4 fruit fly cellular contexts compared by ENCODE assay signal in the genomic region with DNA sequence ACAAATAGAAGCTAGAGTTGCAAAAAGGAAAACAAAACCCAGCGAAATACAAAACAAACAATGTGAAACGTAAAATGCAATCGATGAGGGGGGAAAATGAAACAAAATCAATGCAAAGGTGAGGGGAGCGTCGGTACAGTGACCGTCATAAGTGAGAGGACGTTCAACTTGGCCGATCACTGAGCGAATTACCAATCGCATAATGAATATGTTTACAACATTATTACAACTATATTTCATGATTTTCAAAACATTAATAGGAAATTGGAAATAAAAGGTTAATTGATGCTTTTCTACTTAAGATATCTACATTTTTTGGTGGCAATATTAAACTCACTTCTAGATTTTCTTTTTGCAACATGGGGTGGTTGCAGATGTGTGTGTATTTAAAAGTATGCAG.
TF ChIP-seq lines count a peak whose summit lies in the region.

No protein-coding gene starts in this region.

- TF ChIP-seq CTCF in whole organism, embryonic (GFP tag; optimal IDR thresholded peaks at IDR 0.05; lab: Kevin White, UChicago) = no peak

TF ChIP-seq in whole organism, embryonic, 481 proteins besides CTCF, POLR2A, EP300 and RAD21:
- TF ChIP-seq nom (GFP tag; optimal IDR thresholded peaks at IDR 0.05; lab: Kevin White, UChicago) (peak; percentile 23), crp (GFP tag; optimal IDR thresholded peaks at IDR 0.05; lab: Kevin White, UChicago) (no peak), CG8388 (GFP tag; optimal IDR thresholded peaks at IDR 0.05; lab: Kevin White, UChicago) (peak; percentile 51), CG13775 (GFP tag; optimal IDR thresholded peaks at IDR 0.05; lab: Kevin White, UChicago) (no peak), CG9437 (GFP tag; optimal IDR thresholded peaks at IDR 0.05; lab: Kevin White, UChicago) (no peak), sens (GFP tag; lab: Kevin White, UChicago) (peak; percentile 18), CG8478 (optimal IDR thresholded peaks at IDR 0.05; lab: Kevin White, UChicago) (no peak), CkIIα-i1 (GFP tag; IDR thresholded peaks at IDR 0.05; lab: Robert Waterston, UW) (no peak), oc (tag; optimal IDR thresholded peaks at IDR 0.05; lab: Kevin White, UChicago) (no peak), dmrt11E (tag; optimal IDR thresholded peaks at IDR 0.05; lab: Kevin White, UChicago) (peak; percentile 5), CG9215 (GFP tag; IDR thresholded peaks at IDR 0.05; lab: Robert Waterston, UW) (no peak), CG33213 (GFP tag; optimal IDR thresholded peaks at IDR 0.05; lab: Kevin White, UChicago) (no peak), bsh (GFP tag; optimal IDR thresholded peaks at IDR 0.05; lab: Kevin White, UChicago) (peak in 1 of 2 experiments; percentile 8), Drgx (GFP tag; IDR thresholded peaks at IDR 0.05; lab: Robert Waterston, UW) (peak; percentile 20; the same call in 1 of the 2 replicates), CHES-1-like (GFP tag; optimal IDR thresholded peaks at IDR 0.05; lab: Kevin White, UChicago) (no peak), CG2678 (tag; optimal IDR thresholded peaks at IDR 0.05; lab: Kevin White, UChicago) (no peak), CG11695 (GFP tag; IDR thresholded peaks at IDR 0.05; lab: Robert Waterston, UW) (peak; percentile 59; the same call in 2 of the 3 replicates)

TF ChIP-seq in whole organism, prepupa, 60 proteins besides CTCF, POLR2A, EP300 and RAD21 (continues in another document):
- TF ChIP-seq CG32006 (GFP tag; optimal IDR thresholded peaks at IDR 0.05; lab: Kevin White, UChicago) (peak; percentile 48), svp (GFP tag; lab: Kevin White, UChicago) (peak; percentile 30), CG6854 (GFP tag; optimal IDR thresholded peaks at IDR 0.05; lab: Kevin White, UChicago) (no peak), eg (GFP tag; IDR thresholded peaks at IDR 0.05; lab: Robert Waterston, UW) (no peak), CG6792 (GFP tag; optimal IDR thresholded peaks at IDR 0.05; lab: Kevin White, UChicago) (peak; percentile 20), cyc (GFP tag; optimal IDR thresholded peaks at IDR 0.05; lab: Kevin White, UChicago) (no peak), vri (GFP tag; optimal IDR thresholded peaks at IDR 0.05; lab: Kevin White, UChicago) (no peak), CG8119 (GFP tag; IDR thresholded peaks at IDR 0.05; lab: Robert Waterston, UW) (no peak), Eip75B (GFP tag; optimal IDR thresholded peaks at IDR 0.05; lab: Kevin White, UChicago) (peak; percentile 56), Ets96B (tag; optimal IDR thresholded peaks at IDR 0.05; lab: Kevin White, UChicago) (no peak), spab (GFP tag; optimal IDR thresholded peaks at IDR 0.05; lab: Kevin White, UChicago) (peak; percentile 48), esn (GFP tag; optimal IDR thresholded peaks at IDR 0.05; lab: Kevin White, UChicago) (peak; percentile 49), lz (GFP tag; optimal IDR thresholded peaks at IDR 0.05; lab: Kevin White, UChicago) (peak; percentile 11), Eip78C (GFP tag; lab: Kevin White, UChicago) (peak; percentile 51), Met (GFP tag; optimal IDR thresholded peaks at IDR 0.05; lab: Kevin White, UChicago) (peak; percentile 47), Hr39 (GFP tag; optimal IDR thresholded peaks at IDR 0.05; lab: Kevin White, UChicago) (no peak), CG6276 (GFP tag; optimal IDR thresholded peaks at IDR 0.05; lab: Kevin White, UChicago) (peak; percentile 12), dac (GFP tag; optimal IDR thresholded peaks at IDR 0.05; lab: Kevin White, UChicago) (no peak), CG6163 (GFP tag; IDR thresholded peaks at IDR 0.05; lab: Robert Waterston, UW) (peak; percentile 50; the same call in 2 of the 3 replicates), CG10669 (GFP tag; optimal IDR thresholded peaks at IDR 0.05; lab: Kevin White, UChicago) (peak; percentile 53), CG6808 (GFP tag; optimal IDR thresholded peaks at IDR 0.05; lab: Kevin White, UChicago) (peak; percentile 47), ss (GFP tag; optimal IDR thresholded peaks at IDR 0.05; lab: Kevin White, UChicago) (peak in 1 of 2 experiments; percentile 31), CG8632 (GFP tag; optimal IDR thresholded peaks at IDR 0.05; lab: Kevin White, UChicago) (no peak), achi (GFP tag; optimal IDR thresholded peaks at IDR 0.05; lab: Kevin White, UChicago) (no peak), acj6 (GFP tag; optimal IDR thresholded peaks at IDR 0.05; lab: Kevin White, UChicago) (peak; percentile 37)

TF ChIP-seq in whole organism, pupa, 21 proteins besides CTCF, POLR2A, EP300 and RAD21:
- peak; percentile 19 for TF ChIP-seq CG34367 (tag; optimal IDR thresholded peaks at IDR 0.05; lab: Kevin White, UChicago)
- no peak for TF ChIP-seq Ets98B (GFP tag; IDR thresholded peaks at IDR 0.05; lab: Robert Waterston, UW)
- peak; percentile 4 for TF ChIP-seq gl (tag; optimal IDR thresholded peaks at IDR 0.05; lab: Kevin White, UChicago)
- no peak for TF ChIP-seq Pif1B (GFP tag; optimal IDR thresholded peaks at IDR 0.05; lab: Kevin White, UChicago)
- no peak for TF ChIP-seq CG32121 (GFP tag; IDR thresholded peaks at IDR 0.05; lab: Robert Waterston, UW)
- peak; percentile 54 for TF ChIP-seq CG14655 (GFP tag; optimal IDR thresholded peaks at IDR 0.05; lab: Kevin White, UChicago)
- no peak for TF ChIP-seq Snoo (tag; optimal IDR thresholded peaks at IDR 0.05; lab: Kevin White, UChicago)
- TF ChIP-seq CG4496 (GFP tag; IDR thresholded peaks at IDR 0.05; lab: Robert Waterston, UW) = peak; percentile 17; the same call in 1 of the 3 replicates
- peak; percentile 46 for TF ChIP-seq CG17806 (tag; optimal IDR thresholded peaks at IDR 0.05; lab: Kevin White, UChicago)
- peak; percentile 70 for TF ChIP-seq EcR (GFP tag; optimal IDR thresholded peaks at IDR 0.05; lab: Kevin White, UChicago)
- no peak for TF ChIP-seq CG12605 (GFP tag; IDR thresholded peaks at IDR 0.05; lab: Robert Waterston, UW)
- no peak for TF ChIP-seq D1 (tag; optimal IDR thresholded peaks at IDR 0.05; lab: Kevin White, UChicago)
- TF ChIP-seq fd96Ca (GFP tag; IDR thresholded peaks at IDR 0.05; lab: Robert Waterston, UW) = no peak
- TF ChIP-seq Pif1A (GFP tag; optimal IDR thresholded peaks at IDR 0.05; lab: Kevin White, UChicago) = peak; percentile 12
- TF ChIP-seq CG15710 (tag; optimal IDR thresholded peaks at IDR 0.05; lab: Kevin White, UChicago) = peak; percentile 61
- TF ChIP-seq CG9948 (tag; optimal IDR thresholded peaks at IDR 0.05; lab: Kevin White, UChicago) = peak; percentile 48
- TF ChIP-seq CG13204 (GFP tag; optimal IDR thresholded peaks at IDR 0.05; lab: Kevin White, UChicago) = no peak
- no peak for TF ChIP-seq CG10348 (GFP tag; IDR thresholded peaks at IDR 0.05; lab: Robert Waterston, UW)
- TF ChIP-seq CG8301 (tag; optimal IDR thresholded peaks at IDR 0.05; lab: Kevin White, UChicago) = peak; percentile 31
- no peak for TF ChIP-seq rn (GFP tag; IDR thresholded peaks at IDR 0.05; lab: Robert Waterston, UW)
- TF ChIP-seq CG8159 (tag; optimal IDR thresholded peaks at IDR 0.05; lab: Kevin White, UChicago) = peak; percentile 65

TF ChIP-seq in whole organism, wandering third instar larva, 38 proteins besides CTCF, POLR2A, EP300 and RAD21 (continues in another document):
- TF ChIP-seq tai (GFP tag; optimal IDR thresholded peaks at IDR 0.05; lab: Kevin White, UChicago) = no peak
- TF ChIP-seq h (GFP tag; optimal IDR thresholded peaks at IDR 0.05; lab: Kevin White, UChicago) = no peak
- TF ChIP-seq Hnf4 (GFP tag; optimal IDR thresholded peaks at IDR 0.05; lab: Kevin White, UChicago) = no peak
- no peak for TF ChIP-seq Jra (GFP tag; optimal IDR thresholded peaks at IDR 0.05; lab: Kevin White, UChicago)
- TF ChIP-seq Vsx2 (GFP tag; optimal IDR thresholded peaks at IDR 0.05; lab: Kevin White, UChicago; ENCODE audit: partially characterized antibody) = no peak
- no peak for TF ChIP-seq jim (GFP tag; optimal IDR thresholded peaks at IDR 0.05; lab: Kevin White, UChicago)
- no peak for TF ChIP-seq pan (optimal IDR thresholded peaks at IDR 0.05; lab: Kevin White, UChicago)
- no peak for TF ChIP-seq lola (GFP tag; optimal IDR thresholded peaks at IDR 0.05; lab: Kevin White, UChicago)
- TF ChIP-seq br (GFP tag; optimal IDR thresholded peaks at IDR 0.05; lab: Kevin White, UChicago) = peak; percentile 11
- no peak for TF ChIP-seq Hr78 (GFP tag; optimal IDR thresholded peaks at IDR 0.05; lab: Kevin White, UChicago)
- no peak for TF ChIP-seq Dif (GFP tag; optimal IDR thresholded peaks at IDR 0.05; lab: Kevin White, UChicago; ENCODE audit: partially characterized antibody)
- peak; percentile 33 for TF ChIP-seq fru (GFP tag; optimal IDR thresholded peaks at IDR 0.05; lab: Kevin White, UChicago)
- no peak for TF ChIP-seq Dfd (GFP tag; optimal IDR thresholded peaks at IDR 0.05; lab: Kevin White, UChicago)
- TF ChIP-seq psq (GFP tag; optimal IDR thresholded peaks at IDR 0.05; lab: Kevin White, UChicago) = peak; percentile 21
- no peak for TF ChIP-seq usp (GFP tag; optimal IDR thresholded peaks at IDR 0.05; lab: Kevin White, UChicago)
- no peak for TF ChIP-seq woc (GFP tag; optimal IDR thresholded peaks at IDR 0.05; lab: Kevin White, UChicago)
- TF ChIP-seq Hr83 (GFP tag; optimal IDR thresholded peaks at IDR 0.05; lab: Kevin White, UChicago; ENCODE audit: poor library complexity, severe bottlenecking) = no peak
- TF ChIP-seq CG9705 (GFP tag; optimal IDR thresholded peaks at IDR 0.05; lab: Kevin White, UChicago) = no peak
- TF ChIP-seq foxo (GFP tag; optimal IDR thresholded peaks at IDR 0.05; lab: Kevin White, UChicago) = peak in 1 of 2 experiments; percentile 28
- no peak for TF ChIP-seq dmrt93B (GFP tag; optimal IDR thresholded peaks at IDR 0.05; lab: Kevin White, UChicago)
- no peak for TF ChIP-seq sv (GFP tag; optimal IDR thresholded peaks at IDR 0.05; lab: Kevin White, UChicago)
- no peak for TF ChIP-seq brk (GFP tag; optimal IDR thresholded peaks at IDR 0.05; lab: Kevin White, UChicago)
- no peak for TF ChIP-seq Abd-B (GFP tag; optimal IDR thresholded peaks at IDR 0.05; lab: Kevin White, UChicago)
- peak; percentile 16 for TF ChIP-seq Sp1 (GFP tag; optimal IDR thresholded peaks at IDR 0.05; lab: Kevin White, UChicago)
- TF ChIP-seq ey (GFP tag; optimal IDR thresholded peaks at IDR 0.05; lab: Kevin White, UChicago) = no peak
- peak; percentile 24 for TF ChIP-seq HLH106 (tag; optimal IDR thresholded peaks at IDR 0.05; lab: Kevin White, UChicago)
- no peak for TF ChIP-seq Rel (GFP tag; optimal IDR thresholded peaks at IDR 0.05; lab: Kevin White, UChicago)
- TF ChIP-seq Rel (tag; optimal IDR thresholded peaks at IDR 0.05; lab: Kevin White, UChicago) = no peak
- TF ChIP-seq Myc (optimal IDR thresholded peaks at IDR 0.05; lab: Kevin White, UChicago) = no peak
- no peak for TF ChIP-seq GATAd (GFP tag; optimal IDR thresholded peaks at IDR 0.05; lab: Kevin White, UChicago)
- no peak for TF ChIP-seq dl (GFP tag; optimal IDR thresholded peaks at IDR 0.05; lab: Kevin White, UChicago; ENCODE audit: insufficient read depth in 1 of 2, partially characterized antibody in 2 of 2)
- TF ChIP-seq CG32264 (GFP tag; optimal IDR thresholded peaks at IDR 0.05; lab: Kevin White, UChicago) = no peak
- TF ChIP-seq rgr (GFP tag; optimal IDR thresholded peaks at IDR 0.05; lab: Kevin White, UChicago) = no peak
- TF ChIP-seq Mio (GFP tag; optimal IDR thresholded peaks at IDR 0.05; lab: Kevin White, UChicago) = no peak
